Worm (Caenorhabditis elegans) whole organism, midembryonic: ENCODE measurements around the gene F55B11.7.

Experiments
- med-1 ChIP-seq: sonication (generic microtip); optimal IDR thresholded peaks from 2 replicates; lab custom pipeline; 2017; ENCODE audit warnings: missing genetic modification characterization, mild to moderate bottlenecking, missing compliant biosample characterization, antibody characterized with exemption, missing genetic modification reagents; ENCODE audit not compliant: insufficient read depth
- ref-1 ChIP-seq: fragments of 200-800 bp; sonication (Bioruptor generic); conservative IDR thresholded peaks from 2 replicates; pipeline ENCODE4 v1.3.6; 2022; ENCODE audit warnings: missing genetic modification reagents, missing genetic modification characterization, missing compliant biosample characterization
- tab-1 ChIP-seq: fragments of 200-800 bp; sonication (Bioruptor generic); IDR thresholded peaks from 2 replicates; pipeline ENCODE4 v1.3.6; 2022; ENCODE audit warnings: missing genetic modification characterization, missing compliant biosample characterization
- ztf-23 ChIP-seq: fragments of 200-800 bp; sonication (Bioruptor generic); IDR thresholded peaks from 2 replicates; pipeline ENCODE4 v1.3.6; 2022; ENCODE audit warnings: missing genetic modification reagents, missing genetic modification characterization, missing compliant biosample characterization

- TF ChIP-seq ztf-23 (no peak), ref-1 (GFP tag; lab: Robert Waterston, UW) (no peak), tab-1 (GFP tag; lab: Robert Waterston, UW) (no peak), med-1 (GFP tag; lab: Kevin White, UChicago) (no peak)
Observed at ce11 chrIV:14414200-14414599, 7.6 kb downstream of the F55B11.7 start.
